Worm (Caenorhabditis elegans): ENCODE measurements around the gene nhr-88.

The nhr-88 gene

ce11 chrII:3005499-3005898 lies 29.1 kb downstream of the nhr-88 start, which contains the start of gene lido-12:
lido-12 (plus strand) TSS chrII:3005799.
- no peak for TF ChIP-seq ztf-23 (GFP tag; IDR thresholded peaks at IDR 0.05)
- TF ChIP-seq flt-1 (GFP tag; IDR thresholded peaks at IDR 0.05), result no peak
- TF ChIP-seq T22C8.4 (GFP tag; IDR thresholded peaks at IDR 0.05), result peak; percentile 57; the same call in 1 of the 2 replicates

ce11 chrII:3008400-3008799 lies 32.0 kb downstream of the nhr-88 start, which contains the start of gene sdz-5:
sdz-5 (plus strand) TSS chrII:3008700.
- no peak for TF ChIP-seq med-1 (GFP tag; optimal IDR thresholded peaks at IDR 0.05; ENCODE audit: insufficient read depth)
- TF ChIP-seq cog-1 (tag; optimal IDR thresholded peaks at IDR 0.05), result no peak
- TF ChIP-seq ref-1 (GFP tag; conservative IDR thresholded peaks at IDR 0.05), result no peak
- no peak for TF ChIP-seq ztf-23 (GFP tag; IDR thresholded peaks at IDR 0.05)
- TF ChIP-seq flt-1 (GFP tag; IDR thresholded peaks at IDR 0.05), result no peak

DNA sequence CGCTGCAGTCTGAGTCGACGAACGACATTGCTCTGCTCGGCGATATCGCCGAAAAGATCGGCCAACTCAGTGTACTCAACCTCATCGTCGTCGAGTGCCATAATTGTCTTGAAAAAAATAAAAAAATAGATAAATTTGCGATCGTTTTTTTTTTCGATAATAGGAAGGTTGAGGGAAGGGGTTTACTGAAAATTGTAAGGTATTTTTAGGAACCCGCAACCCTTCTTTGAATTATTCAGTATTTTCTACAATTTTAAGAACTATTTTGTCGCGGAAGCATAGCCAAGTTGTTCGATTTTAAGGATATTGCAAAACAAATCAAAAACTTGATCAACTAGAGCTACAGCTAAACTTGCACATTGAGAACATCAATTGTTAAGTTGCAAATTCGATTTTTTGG lies 35.7 kb downstream of the nhr-88 start, which contains the start of gene C41H7.9:
Gene C41H7.9, minus strand, starts transcription at position 101 of the 400 bp plus-strand sequence.
- TF ChIP-seq flt-1 (GFP tag; IDR thresholded peaks at IDR 0.05) (no peak), med-1 (GFP tag; optimal IDR thresholded peaks at IDR 0.05; ENCODE audit: insufficient read depth) (no peak), T22C8.4 (GFP tag; IDR thresholded peaks at IDR 0.05) (no peak), ztf-23 (GFP tag; IDR thresholded peaks at IDR 0.05) (no peak), ref-1 (GFP tag; conservative IDR thresholded peaks at IDR 0.05) (no peak), klf-2 (GFP tag; conservative IDR thresholded peaks at IDR 0.05) (no peak), cog-1 (tag; optimal IDR thresholded peaks at IDR 0.05) (no peak), tab-1 (GFP tag; IDR thresholded peaks at IDR 0.05) (no peak), ztf-29 (GFP tag; IDR thresholded peaks at IDR 0.05) (no peak)

DNA sequence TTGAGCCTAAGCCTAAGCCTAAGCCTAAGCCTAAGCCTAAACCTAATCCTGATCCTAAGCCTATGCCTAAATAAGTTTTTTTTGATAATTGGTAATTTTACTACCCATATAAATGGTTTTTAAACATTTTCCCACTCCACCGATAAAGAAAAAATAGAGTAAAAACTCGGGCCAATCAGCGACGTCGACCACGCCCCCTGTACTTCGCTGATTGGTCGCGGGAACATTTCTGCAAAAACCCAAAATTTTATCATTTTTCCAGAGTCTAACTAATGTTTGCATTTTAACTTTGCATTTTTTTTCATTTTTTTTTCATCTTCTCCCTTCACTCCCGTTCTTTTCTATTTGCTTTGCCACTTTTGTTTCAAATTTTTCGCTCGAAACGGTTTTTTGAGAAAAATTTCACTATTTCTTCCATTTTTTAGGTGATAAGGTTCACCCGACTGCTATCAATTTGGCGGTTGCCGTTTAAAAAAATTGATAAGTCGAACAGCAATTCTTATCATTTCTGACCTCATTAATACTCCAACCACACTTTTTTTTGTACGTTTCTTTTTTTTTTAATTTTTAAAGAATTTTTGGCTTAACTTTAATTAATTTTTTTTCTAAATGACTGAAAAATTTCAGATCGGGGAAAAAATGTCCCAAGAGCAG lies 37.9 kb downstream of the nhr-88 start, which contains the start of gene C41H7.2:
Gene C41H7.2, plus strand, starts transcription at position 622 of the 654 bp plus-strand sequence.
- no peak for TF ChIP-seq T22C8.4 (GFP tag; IDR thresholded peaks at IDR 0.05)
- no peak for TF ChIP-seq ztf-29 (GFP tag; IDR thresholded peaks at IDR 0.05)
- TF ChIP-seq ztf-23 (GFP tag; IDR thresholded peaks at IDR 0.05), result no peak
- TF ChIP-seq tab-1 (GFP tag; IDR thresholded peaks at IDR 0.05), result no peak
- TF ChIP-seq med-1 (GFP tag; optimal IDR thresholded peaks at IDR 0.05; ENCODE audit: insufficient read depth), result no peak
- TF ChIP-seq klf-2 (GFP tag; conservative IDR thresholded peaks at IDR 0.05), result no peak
- TF ChIP-seq ref-1 (GFP tag; conservative IDR thresholded peaks at IDR 0.05), result no peak
- TF ChIP-seq flt-1 (GFP tag; IDR thresholded peaks at IDR 0.05), result 0 out of 2 replicates have a peak, but pooled peaks have one; percentile 2

- TF ChIP-seq ztf-23 (GFP tag; IDR thresholded peaks at IDR 0.05) (no peak), T22C8.4 (GFP tag; IDR thresholded peaks at IDR 0.05) (no peak), flt-1 (GFP tag; IDR thresholded peaks at IDR 0.05) (no peak), tab-1 (GFP tag; IDR thresholded peaks at IDR 0.05) (no peak), klf-2 (GFP tag; conservative IDR thresholded peaks at IDR 0.05) (no peak), ref-1 (GFP tag; conservative IDR thresholded peaks at IDR 0.05) (no peak), cog-1 (tag; optimal IDR thresholded peaks at IDR 0.05) (no peak), ztf-29 (GFP tag; IDR thresholded peaks at IDR 0.05) (no peak), med-1 (GFP tag; optimal IDR thresholded peaks at IDR 0.05; ENCODE audit: insufficient read depth) (no peak)
Measured at ce11 chrII:3019807-3020206, 43.4 kb downstream of the nhr-88 start, which contains the start of gene clec-3. clec-3 (minus strand) TSS chrII:3019907.

DNA sequence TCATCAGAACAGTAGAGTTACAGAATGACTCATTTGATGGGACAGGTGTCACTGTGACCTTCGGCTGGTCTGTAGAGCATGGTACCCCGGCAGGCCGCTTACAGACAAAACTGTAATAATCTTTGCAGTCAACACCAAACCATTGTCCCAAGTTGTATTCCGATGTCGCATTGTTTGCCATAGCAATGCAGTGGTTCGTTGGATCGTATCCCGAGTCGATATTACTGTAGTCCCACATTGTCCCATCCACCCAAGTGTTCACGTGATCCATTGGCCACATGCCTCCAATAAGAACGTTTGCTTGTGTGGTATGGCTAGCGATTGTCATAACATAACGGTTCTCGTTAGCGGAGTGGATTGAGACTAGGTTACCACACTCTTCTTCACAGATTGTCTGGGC lies 44.5 kb downstream of the nhr-88 start:
- TF ChIP-seq cog-1 (tag; optimal IDR thresholded peaks at IDR 0.05), result no peak
- TF ChIP-seq tab-1 (GFP tag; IDR thresholded peaks at IDR 0.05), result no peak
- TF ChIP-seq ref-1 (GFP tag; conservative IDR thresholded peaks at IDR 0.05), result no peak
- TF ChIP-seq flt-1 (GFP tag; IDR thresholded peaks at IDR 0.05), result no peak
- no peak for TF ChIP-seq med-1 (GFP tag; optimal IDR thresholded peaks at IDR 0.05; ENCODE audit: insufficient read depth)

- TF ChIP-seq T22C8.4 (GFP tag; IDR thresholded peaks at IDR 0.05), result no peak
- TF ChIP-seq med-1 (GFP tag; optimal IDR thresholded peaks at IDR 0.05; ENCODE audit: insufficient read depth), result no peak
- TF ChIP-seq klf-2 (GFP tag; conservative IDR thresholded peaks at IDR 0.05), result no peak
- TF ChIP-seq flt-1 (GFP tag; IDR thresholded peaks at IDR 0.05), result no peak
- no peak for TF ChIP-seq ztf-23 (GFP tag; IDR thresholded peaks at IDR 0.05)
- no peak for TF ChIP-seq ref-1 (GFP tag; conservative IDR thresholded peaks at IDR 0.05)
- no peak for TF ChIP-seq ztf-29 (GFP tag; IDR thresholded peaks at IDR 0.05)
- no peak for TF ChIP-seq tab-1 (GFP tag; IDR thresholded peaks at IDR 0.05)
- TF ChIP-seq cog-1 (tag; optimal IDR thresholded peaks at IDR 0.05), result no peak
Measured at ce11 chrII:3023381-3023935, 47.0 kb downstream of the nhr-88 start, which contains the start of gene clec-2. clec-2 (minus strand) TSS chrII:3023431.

DNA sequence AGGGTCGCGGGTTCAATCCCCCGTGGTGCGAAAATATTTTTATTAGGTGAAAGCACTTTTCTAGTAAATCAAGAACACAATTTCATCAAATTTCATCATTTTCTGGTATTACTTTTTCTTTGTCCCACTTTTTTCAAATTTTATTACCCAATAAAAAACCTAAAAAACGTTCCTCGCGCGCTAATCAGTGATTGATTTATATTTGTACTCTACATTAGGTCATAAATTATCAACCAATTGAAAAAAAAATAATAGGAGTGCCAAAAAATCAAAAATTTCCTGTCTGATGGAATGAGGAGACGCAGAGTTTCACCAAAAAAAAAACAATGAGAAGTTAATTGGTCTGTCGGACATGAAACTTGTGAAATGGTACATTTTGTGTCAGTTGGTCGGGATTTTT lies 48.2 kb downstream of the nhr-88 start:
- TF ChIP-seq tab-1 (GFP tag; IDR thresholded peaks at IDR 0.05) (no peak), ref-1 (GFP tag; conservative IDR thresholded peaks at IDR 0.05) (no peak), flt-1 (GFP tag; IDR thresholded peaks at IDR 0.05) (no peak), T22C8.4 (GFP tag; IDR thresholded peaks at IDR 0.05) (no peak), ztf-29 (GFP tag; IDR thresholded peaks at IDR 0.05) (no peak), klf-2 (GFP tag; conservative IDR thresholded peaks at IDR 0.05) (no peak), med-1 (GFP tag; optimal IDR thresholded peaks at IDR 0.05; ENCODE audit: insufficient read depth) (no peak), cog-1 (tag; optimal IDR thresholded peaks at IDR 0.05) (no peak), ztf-23 (GFP tag; IDR thresholded peaks at IDR 0.05) (no peak)

DNA sequence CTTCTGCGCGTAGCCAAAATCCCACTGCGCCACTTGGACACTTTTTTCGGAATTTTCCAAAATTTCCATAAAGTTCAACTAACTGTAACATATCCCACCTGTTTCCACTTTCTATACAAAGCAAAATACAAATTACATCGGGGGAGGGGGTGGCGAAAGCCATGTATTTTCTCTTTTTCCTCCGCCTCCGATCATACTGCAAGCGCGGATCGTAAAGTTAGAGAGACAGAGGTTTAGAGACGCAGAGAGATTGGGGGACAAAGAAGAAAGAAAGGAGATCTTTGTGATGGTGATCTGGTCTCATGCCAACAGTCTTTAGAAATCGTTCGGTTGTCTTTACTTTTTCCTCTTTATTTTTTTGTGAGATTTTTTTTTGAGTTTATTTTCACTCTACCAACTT lies 51.8 kb downstream of the nhr-88 start:
- TF ChIP-seq ref-1 (GFP tag; conservative IDR thresholded peaks at IDR 0.05) (no peak), med-1 (GFP tag; optimal IDR thresholded peaks at IDR 0.05; ENCODE audit: insufficient read depth) (no peak), ztf-29 (GFP tag; IDR thresholded peaks at IDR 0.05) (no peak), T22C8.4 (GFP tag; IDR thresholded peaks at IDR 0.05) (no peak), tab-1 (GFP tag; IDR thresholded peaks at IDR 0.05) (no peak), flt-1 (GFP tag; IDR thresholded peaks at IDR 0.05) (no peak)

- no peak for TF ChIP-seq ztf-23 (GFP tag; IDR thresholded peaks at IDR 0.05)
- TF ChIP-seq cog-1 (tag; optimal IDR thresholded peaks at IDR 0.05), result no peak
- no peak for TF ChIP-seq klf-2 (GFP tag; conservative IDR thresholded peaks at IDR 0.05)
- no peak for TF ChIP-seq tab-1 (GFP tag; IDR thresholded peaks at IDR 0.05)
- TF ChIP-seq ref-1 (GFP tag; conservative IDR thresholded peaks at IDR 0.05), result no peak
- no peak for TF ChIP-seq ztf-29 (GFP tag; IDR thresholded peaks at IDR 0.05)
- no peak for TF ChIP-seq med-1 (GFP tag; optimal IDR thresholded peaks at IDR 0.05; ENCODE audit: insufficient read depth)
- no peak for TF ChIP-seq T22C8.4 (GFP tag; IDR thresholded peaks at IDR 0.05)
- no peak for TF ChIP-seq flt-1 (GFP tag; IDR thresholded peaks at IDR 0.05)
Measured at ce11 chrII:3030416-3030815, 54.0 kb downstream of the nhr-88 start.
